Worm (Caenorhabditis elegans) whole organism, L1 larva: ENCODE results near the gene C32D5.7.
A peak's percentile ranks its signal among the peaks of the same experiment; 100 is the strongest.

ENCODE experiments used
- C34B4.2 ChIP-seq: sonication (generic microtip); optimal IDR thresholded peaks from 2 replicates; lab custom pipeline; 2017; ENCODE audit warnings: mild to moderate bottlenecking, missing genetic modification characterization, missing compliant biosample characterization
- F16B12.6 ChIP-seq: fragments of 150-350 bp; optimal IDR thresholded peaks from 2 replicates; lab custom pipeline; 2014; ENCODE audit warnings: missing biosample characterization, missing genetic modification characterization
- Y116A8C.19 ChIP-seq: sonication (generic microtip); optimal IDR thresholded peaks from 2 replicates; lab custom pipeline; 2016; ENCODE audit warnings: missing compliant biosample characterization, missing genetic modification characterization, borderline replicate concordance
- aly-2 ChIP-seq: fragments of 150-350 bp; optimal IDR thresholded peaks from 2 replicates; lab custom pipeline; 2014; ENCODE audit warnings: missing biosample characterization, missing genetic modification characterization
- blmp-1 ChIP-seq: fragments of 150-350 bp; optimal IDR thresholded peaks from 2 replicates; lab custom pipeline; 2014; ENCODE audit warnings: missing biosample characterization, missing genetic modification characterization
- ceh-63 ChIP-seq: fragments of 200-800 bp; sonication (Bioruptor generic); optimal IDR thresholded peaks from 2 replicates; lab custom pipeline; 2018; ENCODE audit warnings: mild to moderate bottlenecking, missing genetic modification characterization, missing compliant biosample characterization
- ces-1 ChIP-seq: fragments of 150-350 bp; optimal IDR thresholded peaks from 2 replicates; lab custom pipeline; 2014; ENCODE audit warnings: missing biosample characterization, missing genetic modification reagents, missing genetic modification characterization
- dpl-1 ChIP-seq, 3 experiments: fragments of 150-350 bp in 2 of 3; sonication (generic microtip) in 1 of 3; optimal IDR thresholded peaks; 2 replicates each; lab custom pipeline; 2014 to 2017; ENCODE audit warnings: missing biosample characterization in 3 of 3, missing genetic modification characterization in 3 of 3, missing genetic modification reagents in 3 of 3
- dsc-1 ChIP-seq: sonication (generic microtip); optimal IDR thresholded peaks from 2 replicates; lab custom pipeline; 2016; ENCODE audit warnings: mild to moderate bottlenecking, missing genetic modification characterization, missing compliant biosample characterization
- efl-1 ChIP-seq, 4 experiments: fragments of 150-350 bp; optimal IDR thresholded peaks in 3 of 4; peaks in 1 of 4; 1 replicate in 1 of 4; 2 replicates in 3 of 4; lab custom pipeline; 2014; ENCODE audit warnings: missing biosample characterization in 2 of 4, missing genetic modification characterization in 2 of 4, missing genetic modification reagents in 2 of 4
- efl-3 ChIP-seq: fragments of 200-800 bp; sonication (Bioruptor generic); optimal IDR thresholded peaks from 2 replicates; lab custom pipeline; 2018; ENCODE audit warnings: mild to moderate bottlenecking, missing genetic modification characterization, missing compliant biosample characterization
- egl-13 ChIP-seq: sonication (generic microtip); optimal IDR thresholded peaks from 2 replicates; lab custom pipeline; 2016; ENCODE audit warnings: missing genotype, missing genetic modification reagents, missing genetic modification characterization, missing compliant biosample characterization
- elt-3 ChIP-seq, 6 experiments: fragments of 150-350 bp in 1 of 6; sonication (generic microtip); optimal IDR thresholded peaks; 2 replicates each; lab custom pipeline; 2017 to 2018; ENCODE audit warnings: missing biosample characterization in 6 of 6, missing genetic modification characterization in 6 of 6, inconsistent platforms in 1 of 6
- fkh-4 ChIP-seq: sonication (generic microtip); optimal IDR thresholded peaks from 2 replicates; lab custom pipeline; 2016; ENCODE audit warnings: missing compliant biosample characterization, missing genetic modification characterization, borderline replicate concordance
- fkh-8 ChIP-seq: sonication (generic microtip); optimal IDR thresholded peaks from 2 replicates; lab custom pipeline; 2016; ENCODE audit warnings: mild to moderate bottlenecking, missing genetic modification characterization, missing compliant biosample characterization
- fos-1 ChIP-seq: fragments of 150-350 bp; optimal IDR thresholded peaks from 2 replicates; lab custom pipeline; 2014; ENCODE audit warnings: missing biosample characterization, missing genetic modification characterization
- hlh-17 ChIP-seq: fragments of 200-800 bp; sonication (Bioruptor generic); optimal IDR thresholded peaks from 2 replicates; lab custom pipeline; 2018; ENCODE audit warnings: missing genetic modification characterization, mild to moderate bottlenecking, missing compliant biosample characterization, moderate library complexity, borderline replicate concordance
- hlh-4 ChIP-seq: sonication (generic microtip); optimal IDR thresholded peaks from 2 replicates; lab custom pipeline; 2016; ENCODE audit warnings: mild to moderate bottlenecking, missing genetic modification characterization, missing compliant biosample characterization
- hpl-2 ChIP-seq: fragments of 150-350 bp; optimal IDR thresholded peaks from 2 replicates; lab custom pipeline; 2014; ENCODE audit warnings: missing biosample characterization, missing genetic modification reagents, missing genetic modification characterization
- lin-14 ChIP-seq: fragments of 200-800 bp; sonication (Bioruptor generic); optimal IDR thresholded peaks from 2 replicates; lab custom pipeline; 2018; ENCODE audit warnings: mild to moderate bottlenecking, missing genetic modification characterization, moderate library complexity, missing compliant biosample characterization
- lin-35 ChIP-seq, 2 experiments: fragments of 150-350 bp; optimal IDR thresholded peaks; 2 replicates each; lab custom pipeline; 2014; ENCODE audit warnings: missing biosample characterization in 2 of 2, missing genetic modification characterization in 2 of 2, missing genetic modification reagents in 2 of 2
- lsy-2 ChIP-seq, 2 experiments: fragments of 150-350 bp; optimal IDR thresholded peaks; 2 replicates each; lab custom pipeline; 2014; ENCODE audit warnings: missing biosample characterization in 2 of 2, missing genetic modification characterization in 2 of 2
- mab-9 ChIP-seq: fragments of 200-800 bp; sonication (Bioruptor generic); IDR thresholded peaks from 2 replicates; pipeline ENCODE4 v1.3.6; 2022; ENCODE audit warnings: missing genetic modification reagents, missing genetic modification characterization, missing compliant biosample characterization
- mep-1 ChIP-seq: fragments of 150-350 bp; optimal IDR thresholded peaks from 2 replicates; lab custom pipeline; 2014; ENCODE audit warnings: missing biosample characterization, missing genetic modification characterization
- nhr-11 ChIP-seq: fragments of 150-350 bp; optimal IDR thresholded peaks from 2 replicates; lab custom pipeline; 2014; ENCODE audit warnings: missing biosample characterization, missing genetic modification characterization
- nhr-12 ChIP-seq: sonication (generic microtip); optimal IDR thresholded peaks from 2 replicates; lab custom pipeline; 2017; ENCODE audit warnings: missing biosample characterization, missing genetic modification characterization
- nhr-19 ChIP-seq: fragments of 200-800 bp; sonication (Bioruptor generic); conservative IDR thresholded peaks from 2 replicates; pipeline ENCODE4 v1.3.6; 2022; ENCODE audit warnings: missing genetic modification characterization, missing compliant biosample characterization
- nhr-20 ChIP-seq: sonication (generic microtip); optimal IDR thresholded peaks from 2 replicates; lab custom pipeline; 2016; ENCODE audit warnings: mild to moderate bottlenecking, missing genetic modification characterization, missing compliant biosample characterization
- nhr-237 ChIP-seq: fragments of 150-350 bp; optimal IDR thresholded peaks from 2 replicates; lab custom pipeline; 2014; ENCODE audit warnings: missing biosample characterization, missing genetic modification characterization
- nhr-28 ChIP-seq: fragments of 150-350 bp; optimal IDR thresholded peaks from 2 replicates; lab custom pipeline; 2014; ENCODE audit warnings: missing biosample characterization, missing genetic modification characterization
- nhr-71 ChIP-seq: sonication (generic microtip); optimal IDR thresholded peaks from 2 replicates; lab custom pipeline; 2016; ENCODE audit warnings: mild to moderate bottlenecking, missing genetic modification characterization, moderate library complexity, missing compliant biosample characterization
- nhr-84 ChIP-seq: sonication (generic microtip); optimal IDR thresholded peaks from 2 replicates; lab custom pipeline; 2017; ENCODE audit warnings: missing biosample characterization, missing genetic modification characterization
- nhr-85 ChIP-seq: sonication (generic microtip); peaks from one replicate; lab custom pipeline; 2016; ENCODE audit warnings: missing genetic modification characterization, inconsistent platforms, missing compliant biosample characterization
- pag-3 ChIP-seq: sonication (generic microtip); optimal IDR thresholded peaks from 2 replicates; lab custom pipeline; 2017; ENCODE audit warnings: missing genetic modification characterization, mild to moderate bottlenecking, missing compliant biosample characterization, antibody characterized with exemption, borderline replicate concordance; ENCODE audit not compliant: insufficient read depth
- pax-3 ChIP-seq: fragments of 200-800 bp; sonication (Bioruptor generic); optimal IDR thresholded peaks from 2 replicates; lab custom pipeline; 2018; ENCODE audit warnings: mild to moderate bottlenecking, missing genetic modification characterization, moderate library complexity, missing compliant biosample characterization
- rnt-1 ChIP-seq: sonication (generic microtip); optimal IDR thresholded peaks from 2 replicates; lab custom pipeline; 2016; ENCODE audit warnings: mild to moderate bottlenecking, missing genetic modification characterization, moderate library complexity, missing compliant biosample characterization
- snpc-4 ChIP-seq: fragments of 150-350 bp; optimal IDR thresholded peaks from 2 replicates; lab custom pipeline; 2014; ENCODE audit warnings: missing biosample characterization, missing genetic modification characterization
- sup-37 ChIP-seq: fragments of 200-800 bp; sonication (Bioruptor generic); optimal IDR thresholded peaks from 2 replicates; lab custom pipeline; 2018; ENCODE audit warnings: mild to moderate bottlenecking, missing genetic modification characterization, missing compliant biosample characterization
- tbx-2 ChIP-seq: sonication (generic microtip); optimal IDR thresholded peaks from 2 replicates; lab custom pipeline; 2016; ENCODE audit warnings: missing genetic modification characterization, missing compliant biosample characterization
- tlp-1 ChIP-seq: fragments of 150-350 bp; optimal IDR thresholded peaks from 2 replicates; lab custom pipeline; 2014; ENCODE audit warnings: missing biosample characterization, missing genetic modification characterization
- unc-130 ChIP-seq: fragments of 150-350 bp; optimal IDR thresholded peaks from 2 replicates; lab custom pipeline; 2017; ENCODE audit warnings: missing biosample characterization, missing genetic modification characterization, inconsistent platforms
- unc-86 ChIP-seq: sonication (generic microtip); optimal IDR thresholded peaks from 2 replicates; lab custom pipeline; 2016; ENCODE audit warnings: missing genetic modification characterization, missing compliant biosample characterization
- unc-98 ChIP-seq: fragments of 200-800 bp; sonication (Bioruptor generic); IDR thresholded peaks from 2 replicates; pipeline ENCODE4 v1.3.6; 2022; ENCODE audit warnings: missing genetic modification characterization, missing compliant biosample characterization
- ztf-11 ChIP-seq, 2 experiments: sonication (generic microtip); optimal IDR thresholded peaks; 2 replicates each; lab custom pipeline; 2016 to 2017; ENCODE audit warnings: missing genetic modification characterization in 2 of 2, missing biosample characterization in 1 of 2, missing compliant biosample characterization in 1 of 2
- ztf-4 ChIP-seq: fragments of 150-350 bp; optimal IDR thresholded peaks from 2 replicates; lab custom pipeline; 2014; ENCODE audit warnings: missing biosample characterization, missing genetic modification characterization

The C32D5.7 gene

DNA sequence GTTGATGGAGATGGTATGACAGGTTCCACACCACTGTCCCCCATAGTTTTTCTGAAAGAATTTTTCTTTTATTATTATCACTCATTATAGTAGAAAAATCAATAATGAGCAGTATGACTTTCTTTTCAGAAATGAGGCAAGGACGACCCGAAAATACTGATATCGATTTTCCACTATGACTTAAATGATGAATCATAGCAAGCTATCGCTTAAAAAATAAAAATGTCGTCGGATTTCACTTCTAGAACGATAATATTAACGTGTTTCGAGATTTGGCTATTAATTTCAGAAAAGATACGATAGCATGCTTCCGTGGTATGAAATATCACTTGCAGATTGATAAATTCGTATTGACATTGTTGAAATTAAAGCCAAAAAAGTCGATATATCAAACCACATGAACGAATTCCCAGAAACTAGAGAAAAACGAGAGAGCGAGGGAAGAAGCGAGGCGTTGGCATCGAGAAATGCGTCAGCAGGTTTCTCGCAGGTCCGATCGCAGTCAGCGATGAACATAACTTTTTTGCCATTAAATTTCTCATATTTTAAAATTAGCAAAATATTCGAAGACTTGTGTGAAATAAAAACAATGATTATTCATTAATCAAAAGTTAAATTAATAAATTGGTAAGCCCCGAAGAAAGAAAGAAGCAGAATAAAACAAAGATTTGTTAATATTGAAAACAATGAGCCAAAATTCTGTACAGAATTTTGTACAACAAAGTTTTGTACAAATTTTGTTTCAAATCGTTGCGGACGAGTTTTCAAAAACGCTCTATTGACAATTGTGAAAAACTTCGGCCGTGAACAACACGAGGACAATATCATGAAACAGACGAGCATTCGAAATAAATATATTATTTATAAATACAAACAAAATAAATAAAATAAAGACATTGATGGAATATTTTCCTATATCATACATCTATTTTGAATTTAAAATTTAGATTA lies 15.8 kb upstream of the C32D5.7 start, which contains the start of gene C32D5.11 (continued):
- TF ChIP-seq Y116A8C.19 (tag; lab: Kevin White, UChicago): no peak
- TF ChIP-seq ces-1 (GFP tag; lab: Kevin White, UChicago): no peak
- peak; percentile 21 for TF ChIP-seq egl-13 (tag; lab: Kevin White, UChicago)
- no peak for TF ChIP-seq ztf-11 (tag; optimal IDR thresholded peaks at IDR 0.05; lab: Kevin White, UChicago)
- peak; percentile 87 for TF ChIP-seq nhr-20 (tag; lab: Kevin White, UChicago)
- TF ChIP-seq nhr-12 (tag; lab: Kevin White, UChicago): no peak
- peak; percentile 86 for TF ChIP-seq rnt-1 (tag; lab: Kevin White, UChicago)
- no peak for TF ChIP-seq unc-98 (GFP tag; lab: Robert Waterston, UW)
- no peak for TF ChIP-seq fkh-4 (tag; lab: Kevin White, UChicago)
- peak; percentile 72 for TF ChIP-seq nhr-19
- no peak for TF ChIP-seq aly-2
- no peak for TF ChIP-seq hlh-17
- no peak for TF ChIP-seq nhr-84 (tag; lab: Kevin White, UChicago)
- no peak for TF ChIP-seq sup-37 (GFP tag; lab: Kevin White, UChicago)
- no peak for TF ChIP-seq tlp-1 (tag; lab: Kevin White, UChicago)
- TF ChIP-seq dpl-1 (GFP tag; optimal IDR thresholded peaks at IDR 0.05; lab: Kevin White, UChicago): peak; percentile 49 to 81 (median 78)
- peak; percentile 82 to 86 for TF ChIP-seq lsy-2 (tag; optimal IDR thresholded peaks at IDR 0.05; lab: Kevin White, UChicago)
- no peak for TF ChIP-seq nhr-11 (tag; lab: Kevin White, UChicago)
- no peak for TF ChIP-seq hpl-2 (GFP tag; lab: Kevin White, UChicago)
- TF ChIP-seq nhr-28: no peak
- peak; percentile 35 for TF ChIP-seq fos-1
- TF ChIP-seq mep-1 (tag; lab: Kevin White, UChicago): peak; percentile 85
- peak; percentile 78 for TF ChIP-seq unc-86 (tag; lab: Kevin White, UChicago)
- TF ChIP-seq nhr-85 (tag; lab: Kevin White, UChicago): peak; percentile 82
- TF ChIP-seq nhr-71 (tag; lab: Kevin White, UChicago): peak; percentile 89
- TF ChIP-seq F16B12.6 (tag; lab: Kevin White, UChicago): peak; percentile 54
- peak; percentile 16 for TF ChIP-seq snpc-4 (tag; lab: Kevin White, UChicago)
- TF ChIP-seq elt-3 (tag; optimal IDR thresholded peaks at IDR 0.05; lab: Kevin White, UChicago): peak in 2 of 6 experiments; percentile 17 to 45
- no peak for TF ChIP-seq efl-3
- no peak for TF ChIP-seq nhr-237 (tag; lab: Kevin White, UChicago)
- no peak for TF ChIP-seq ceh-63 (GFP tag; lab: Kevin White, UChicago)
- peak; percentile 91 for TF ChIP-seq lin-14 (GFP tag; lab: Kevin White, UChicago)
- peak; percentile 91 for TF ChIP-seq fkh-8
- TF ChIP-seq efl-1 (optimal IDR thresholded peaks at IDR 0.05; lab: Kevin White, UChicago): peak; percentile 57 to 75
- TF ChIP-seq efl-1 (GFP tag; optimal IDR thresholded peaks at IDR 0.05 in 1 of 2; lab: Kevin White, UChicago): peak; percentile 72 to 97
- peak; percentile 67 for TF ChIP-seq blmp-1 (tag; lab: Kevin White, UChicago)
- peak; percentile 63 for TF ChIP-seq ztf-4
- TF ChIP-seq, all 84 proteins: peak for 44

DNA sequence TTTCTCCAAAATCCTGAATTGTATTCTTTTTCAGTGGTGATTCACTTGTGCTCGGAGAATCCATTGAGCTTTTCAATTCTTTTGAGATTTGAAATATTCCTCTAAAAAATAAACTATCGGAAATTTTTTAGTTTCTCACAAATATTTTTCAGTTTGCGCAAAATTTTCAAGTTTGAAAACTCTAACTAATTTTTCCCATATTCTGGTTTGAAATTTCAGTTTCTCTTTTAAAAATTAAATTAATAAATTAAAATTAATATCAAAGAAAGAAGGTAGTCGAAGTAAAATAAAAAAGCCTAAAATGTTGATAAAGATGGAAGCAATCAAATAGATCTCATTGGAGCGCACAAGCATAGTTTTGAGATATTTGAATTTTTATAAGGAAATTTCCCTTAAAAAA lies 12.0 kb upstream of the C32D5.7 start, which contains the start of gene C32D5.10:
Gene C32D5.10 (minus strand): TSS at position 101 of the 400 bp plus-strand sequence.
- no peak for TF ChIP-seq blmp-1 (tag; lab: Kevin White, UChicago)
- TF ChIP-seq ceh-63 (GFP tag; lab: Kevin White, UChicago): no peak
- TF ChIP-seq pag-3: no peak
- TF ChIP-seq lin-35 (GFP tag; optimal IDR thresholded peaks at IDR 0.05; lab: Kevin White, UChicago): no peak
- no peak for TF ChIP-seq mep-1 (tag; lab: Kevin White, UChicago)
- TF ChIP-seq nhr-28: no peak
- TF ChIP-seq unc-130 (tag; lab: Kevin White, UChicago): no peak
- TF ChIP-seq snpc-4 (tag; lab: Kevin White, UChicago): no peak
- TF ChIP-seq aly-2: no peak
- TF ChIP-seq dsc-1: no peak
- no peak for TF ChIP-seq nhr-85 (tag; lab: Kevin White, UChicago)
- TF ChIP-seq tbx-2 (tag; lab: Kevin White, UChicago): no peak
- TF ChIP-seq C34B4.2 (tag; lab: Kevin White, UChicago): no peak
- no peak for TF ChIP-seq hlh-4
- TF ChIP-seq rnt-1 (tag; lab: Kevin White, UChicago): no peak
- no peak for TF ChIP-seq mab-9 (GFP tag; lab: Robert Waterston, UW)
- no peak for TF ChIP-seq pax-3 (tag; lab: Kevin White, UChicago)
- no peak for TF ChIP-seq nhr-12 (tag; lab: Kevin White, UChicago)
